Worm (Caenorhabditis elegans) whole organism, L3 larva: ENCODE results near the gene ttx-3.

Source experiments
- R02D3.7 ChIP-seq: fragments of 150-350 bp; optimal IDR thresholded peaks from 2 replicates; lab custom pipeline; 2014; ENCODE audit warnings: missing biosample characterization, missing genetic modification characterization
- ceh-16 ChIP-seq: sonication (generic microtip); optimal IDR thresholded peaks from 2 replicates; lab custom pipeline; 2017; ENCODE audit warnings: missing biosample characterization, missing genetic modification characterization
- ceh-28 ChIP-seq: fragments of 150-350 bp; optimal IDR thresholded peaks from 2 replicates; lab custom pipeline; 2014; ENCODE audit warnings: missing biosample characterization, missing genetic modification reagents, missing genetic modification characterization
- ceh-82 ChIP-seq: fragments of 150-350 bp; optimal IDR thresholded peaks from 2 replicates; lab custom pipeline; 2014; ENCODE audit warnings: missing biosample characterization, missing genetic modification characterization
- ceh-9 ChIP-seq: sonication (generic microtip); optimal IDR thresholded peaks from 2 replicates; lab custom pipeline; 2018; ENCODE audit warnings: missing biosample characterization, missing genetic modification characterization
- daf-12 ChIP-seq: fragments of 150-350 bp; optimal IDR thresholded peaks from 2 replicates; lab custom pipeline; 2014; ENCODE audit warnings: missing biosample characterization, missing genetic modification reagents, missing genetic modification characterization
- egl-5 ChIP-seq: fragments of 150-350 bp; optimal IDR thresholded peaks from 2 replicates; lab custom pipeline; 2017; ENCODE audit warnings: missing biosample characterization, missing genetic modification reagents, missing genetic modification characterization, inconsistent platforms
- elt-1 ChIP-seq: fragments of 150-350 bp; optimal IDR thresholded peaks from 2 replicates; lab custom pipeline; 2014; ENCODE audit warnings: missing biosample characterization, missing genetic modification characterization
- elt-2 ChIP-seq: sonication (generic microtip); optimal IDR thresholded peaks from 2 replicates; lab custom pipeline; 2016; ENCODE audit warnings: missing genetic modification reagents, mild to moderate bottlenecking, missing genetic modification characterization, missing compliant biosample characterization
- eor-1 ChIP-seq, 2 experiments: fragments of 150-350 bp; optimal IDR thresholded peaks; 2 replicates each; lab custom pipeline; 2014 to 2018; ENCODE audit warnings: missing biosample characterization in 2 of 2, missing genetic modification characterization in 2 of 2
- fkh-10 ChIP-seq: sonication (generic microtip); optimal IDR thresholded peaks from 2 replicates; lab custom pipeline; 2017; ENCODE audit warnings: missing biosample characterization, missing genetic modification reagents, missing genetic modification characterization
- fos-1 ChIP-seq: fragments of 150-350 bp; optimal IDR thresholded peaks from 2 replicates; lab custom pipeline; 2014; ENCODE audit warnings: missing biosample characterization, missing genetic modification characterization
- hmg-11 ChIP-seq: sonication (generic microtip); optimal IDR thresholded peaks from 2 replicates; lab custom pipeline; 2016; ENCODE audit warnings: missing genetic modification characterization, missing compliant biosample characterization
- jun-1 ChIP-seq: fragments of 150-350 bp; optimal IDR thresholded peaks from 2 replicates; lab custom pipeline; 2014; ENCODE audit warnings: missing biosample characterization, missing genetic modification reagents, missing genetic modification characterization
- lin-15B ChIP-seq: fragments of 150-350 bp; optimal IDR thresholded peaks from 2 replicates; lab custom pipeline; 2014; ENCODE audit warnings: missing biosample characterization, missing genetic modification characterization
- lin-39 ChIP-seq: fragments of 150-350 bp; optimal IDR thresholded peaks from 2 replicates; lab custom pipeline; 2018; ENCODE audit warnings: missing biosample characterization, missing genetic modification reagents, missing genetic modification characterization
- nfya-1 ChIP-seq: sonication (generic microtip); optimal IDR thresholded peaks from 2 replicates; lab custom pipeline; 2017; ENCODE audit warnings: missing genetic modification characterization, mild to moderate bottlenecking, missing compliant biosample characterization, antibody characterized with exemption, moderate library complexity; ENCODE audit not compliant: insufficient read depth
- nhr-11 ChIP-seq: fragments of 150-350 bp; optimal IDR thresholded peaks from 2 replicates; lab custom pipeline; 2014; ENCODE audit warnings: missing biosample characterization, missing genetic modification characterization
- nhr-23 ChIP-seq: fragments of 150-350 bp; optimal IDR thresholded peaks from 2 replicates; lab custom pipeline; 2014; ENCODE audit warnings: missing biosample characterization, missing genetic modification reagents, missing genetic modification characterization
- nhr-237 ChIP-seq: fragments of 150-350 bp; optimal IDR thresholded peaks from 2 replicates; lab custom pipeline; 2014; ENCODE audit warnings: missing biosample characterization, missing genetic modification characterization
- nhr-25 ChIP-seq: sonication (generic microtip); optimal IDR thresholded peaks from 2 replicates; lab custom pipeline; 2017; ENCODE audit warnings: missing biosample characterization, missing genetic modification characterization
- nhr-28 ChIP-seq: fragments of 150-350 bp; optimal IDR thresholded peaks from 2 replicates; lab custom pipeline; 2014; ENCODE audit warnings: missing biosample characterization, missing genetic modification characterization
- nhr-76 ChIP-seq: fragments of 150-350 bp; sonication (generic microtip); optimal IDR thresholded peaks from 5 replicates; lab custom pipeline; 2014; ENCODE audit warnings: missing biosample characterization, missing genetic modification characterization
- pha-4 ChIP-seq: fragments of 150-350 bp; optimal IDR thresholded peaks from 2 replicates; lab custom pipeline; 2014; ENCODE audit warnings: missing biosample characterization, missing genetic modification reagents, missing genetic modification characterization
- pqm-1 ChIP-seq: fragments of 150-350 bp; optimal IDR thresholded peaks from 2 replicates; lab custom pipeline; 2017; ENCODE audit warnings: missing biosample characterization, missing genetic modification characterization, inconsistent platforms
- skn-1 ChIP-seq: fragments of 150-350 bp; optimal IDR thresholded peaks from 2 replicates; lab custom pipeline; 2014; ENCODE audit warnings: missing biosample characterization, missing genetic modification characterization
- tbx-2 ChIP-seq: sonication (generic microtip); optimal IDR thresholded peaks from 2 replicates; lab custom pipeline; 2016; ENCODE audit warnings: mild to moderate bottlenecking, missing genetic modification characterization, missing compliant biosample characterization
- unc-62 ChIP-seq: fragments of 150-350 bp; sonication (generic microtip); optimal IDR thresholded peaks from 4 replicates; lab custom pipeline; 2014; ENCODE audit warnings: missing biosample characterization, missing genetic modification reagents, missing genetic modification characterization
- ztf-11 ChIP-seq: fragments of 150-350 bp; optimal IDR thresholded peaks from 2 replicates; lab custom pipeline; 2014; ENCODE audit warnings: missing biosample characterization, missing genetic modification characterization
- ztf-4 ChIP-seq: fragments of 150-350 bp; optimal IDR thresholded peaks from 2 replicates; lab custom pipeline; 2014; ENCODE audit warnings: missing biosample characterization, missing genetic modification characterization

ttx-3 gene

DNA sequence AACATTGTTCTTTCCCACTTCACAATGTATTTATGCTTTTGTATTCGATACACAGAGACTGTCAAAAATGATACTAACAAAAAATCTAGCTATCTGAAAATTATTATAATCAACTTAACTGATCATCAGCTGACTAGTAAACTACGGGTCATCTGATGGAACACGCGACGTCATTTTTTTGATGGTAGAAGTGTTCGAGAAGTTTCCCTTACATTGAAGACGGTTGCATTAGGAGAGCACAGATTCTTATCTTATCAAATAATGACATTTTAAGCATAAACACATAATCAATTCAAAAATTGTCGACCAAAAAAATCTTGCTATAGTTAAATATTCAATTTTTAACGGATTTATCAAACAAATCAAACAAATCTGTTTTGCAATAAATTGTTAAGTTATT lies 23.6 kb upstream of the ttx-3 start:
- no peak for TF ChIP-seq egl-5 (tag; lab: Kevin White, UChicago)
- peak; percentile 92 for TF ChIP-seq elt-2 (tag; lab: Kevin White, UChicago)
- peak; percentile 48 for TF ChIP-seq jun-1 (tag; lab: Kevin White, UChicago)
- no peak for TF ChIP-seq fos-1 (tag; lab: Kevin White, UChicago)
- no peak for TF ChIP-seq R02D3.7
- peak; percentile 6 for TF ChIP-seq skn-1 (tag; lab: Kevin White, UChicago)
- peak; percentile 8 for TF ChIP-seq pqm-1
- TF ChIP-seq ceh-16 = no peak
- no peak for TF ChIP-seq lin-15B (tag; lab: Kevin White, UChicago)
- TF ChIP-seq pha-4 (tag; lab: Kevin White, UChicago) = peak; percentile 42
- TF ChIP-seq unc-62 (GFP tag; lab: Kevin White, UChicago) = no peak

DNA sequence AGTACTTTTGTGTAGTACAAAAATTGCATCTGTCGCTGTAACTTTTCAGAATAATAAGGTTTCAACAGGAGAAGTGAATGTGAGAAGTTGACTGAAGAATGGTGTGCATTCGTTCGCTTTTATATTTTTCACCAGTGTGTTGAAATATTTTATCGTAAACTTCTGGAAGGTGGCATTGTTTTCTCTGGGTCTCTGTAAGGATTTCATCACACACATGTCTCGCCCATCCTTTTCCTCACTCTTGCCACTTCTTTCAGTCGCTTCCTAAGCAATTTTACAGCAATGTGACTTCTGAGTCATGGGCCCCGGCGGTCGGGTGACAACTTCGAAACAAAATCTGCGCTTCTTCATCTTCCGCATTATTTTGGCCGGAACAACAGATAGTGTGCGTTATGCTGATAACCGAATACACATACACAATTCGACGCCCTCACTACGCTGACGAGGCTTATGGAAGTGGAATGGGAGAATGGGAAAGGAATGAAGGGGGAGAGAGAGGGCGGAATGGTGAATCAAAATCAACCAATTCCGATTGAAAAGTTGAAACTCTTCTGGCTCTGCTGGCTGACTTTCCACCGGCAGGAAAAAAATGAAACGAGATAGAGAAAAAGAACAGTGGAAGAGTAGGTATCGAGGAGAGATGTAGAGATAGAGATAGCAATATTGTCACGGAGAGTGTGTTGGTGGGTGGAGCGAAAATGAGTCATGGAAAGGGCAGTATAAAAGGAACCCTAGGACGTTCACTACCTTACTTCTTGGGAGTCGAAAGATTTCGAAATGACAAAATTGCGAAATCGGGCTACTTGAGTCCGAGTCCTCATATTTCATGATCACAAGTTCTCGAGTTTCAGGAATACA lies 22.4 kb upstream of the ttx-3 start:
- peak; percentile 6 for TF ChIP-seq pha-4 (tag; lab: Kevin White, UChicago)
- no peak for TF ChIP-seq ceh-28 (tag; lab: Kevin White, UChicago)
- peak; percentile 80 for TF ChIP-seq jun-1 (tag; lab: Kevin White, UChicago)
- peak; percentile 2 for TF ChIP-seq fos-1 (tag; lab: Kevin White, UChicago)
- peak; percentile 95 for TF ChIP-seq elt-2 (tag; lab: Kevin White, UChicago)
- TF ChIP-seq hmg-11 (tag; lab: Kevin White, UChicago) = peak; percentile 1
- TF ChIP-seq nhr-28 (tag; lab: Kevin White, UChicago) = no peak
- peak; percentile 10 for TF ChIP-seq nfya-1
- TF ChIP-seq pqm-1 = peak; percentile 50
- no peak for TF ChIP-seq elt-1

DNA sequence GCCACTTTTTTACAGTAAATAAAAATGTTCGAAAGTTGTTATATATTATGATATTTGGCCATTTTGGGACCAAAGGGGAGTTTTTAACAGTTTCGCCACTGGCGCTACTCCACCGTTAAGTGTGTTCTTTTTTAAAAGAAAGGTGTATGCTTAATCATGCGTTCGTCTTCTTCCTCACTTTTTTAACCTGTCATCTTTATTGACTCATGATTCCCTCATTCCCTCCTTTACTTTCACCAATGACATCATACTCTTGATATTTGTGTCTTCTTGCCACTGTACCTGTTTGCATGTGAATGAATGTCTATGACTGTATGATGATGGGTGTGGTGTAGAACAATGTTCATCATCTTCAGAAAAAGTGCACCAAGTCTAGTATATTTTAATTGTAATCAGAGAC lies 21.4 kb upstream of the ttx-3 start:
- no peak for TF ChIP-seq ceh-16
- peak; percentile 55 for TF ChIP-seq elt-2 (tag; lab: Kevin White, UChicago)
- TF ChIP-seq pha-4 (tag; lab: Kevin White, UChicago) = peak; percentile 58
- peak; percentile 9 for TF ChIP-seq jun-1 (tag; lab: Kevin White, UChicago)
- TF ChIP-seq pqm-1 = peak; percentile 88
- TF ChIP-seq skn-1 (tag; lab: Kevin White, UChicago) = peak; percentile 28
- TF ChIP-seq R02D3.7 = no peak
- no peak for TF ChIP-seq ztf-11 (tag; lab: Kevin White, UChicago)
- no peak for TF ChIP-seq nhr-23 (tag; lab: Kevin White, UChicago)
- TF ChIP-seq, all 47 proteins: peak for 5

DNA sequence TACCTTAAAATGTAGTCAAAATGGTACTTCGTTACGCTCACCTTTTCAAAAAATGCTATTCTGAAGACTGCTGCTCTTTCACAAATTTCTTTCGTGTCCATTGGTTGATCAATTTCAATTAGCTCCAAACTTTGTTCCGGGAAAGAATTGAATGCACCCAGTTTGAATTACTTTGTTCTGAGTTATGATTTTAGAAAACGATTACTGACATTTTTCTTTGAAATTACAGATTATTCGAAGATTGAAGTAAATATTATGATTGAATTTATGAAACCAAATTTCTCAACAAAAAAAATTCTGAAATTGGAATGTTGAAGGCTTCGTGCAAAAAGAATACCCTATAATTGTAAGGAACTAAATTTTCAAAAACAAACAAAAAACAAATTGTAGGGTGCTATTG lies 15.1 kb upstream of the ttx-3 start, which contains the start of gene Y102F5A.1:
Gene Y102F5A.1, minus strand, starts transcription at position 101 of the 400 bp plus-strand sequence.
- no peak for TF ChIP-seq daf-12 (tag; lab: Kevin White, UChicago)
- no peak for TF ChIP-seq hmg-11 (tag; lab: Kevin White, UChicago)
- no peak for TF ChIP-seq eor-1 (tag; optimal IDR thresholded peaks at IDR 0.05; lab: Kevin White, UChicago)
- TF ChIP-seq lin-39 = no peak
- no peak for TF ChIP-seq pha-4 (tag; lab: Kevin White, UChicago)
- no peak for TF ChIP-seq ztf-4 (tag; lab: Kevin White, UChicago)
- TF ChIP-seq nhr-11 (tag; lab: Kevin White, UChicago) = no peak
- no peak for TF ChIP-seq nhr-23 (tag; lab: Kevin White, UChicago)
- no peak for TF ChIP-seq ceh-82
- no peak for TF ChIP-seq jun-1 (tag; lab: Kevin White, UChicago)
- TF ChIP-seq nhr-237 (tag; lab: Kevin White, UChicago) = no peak
- TF ChIP-seq elt-2 (tag; lab: Kevin White, UChicago) = no peak

DNA sequence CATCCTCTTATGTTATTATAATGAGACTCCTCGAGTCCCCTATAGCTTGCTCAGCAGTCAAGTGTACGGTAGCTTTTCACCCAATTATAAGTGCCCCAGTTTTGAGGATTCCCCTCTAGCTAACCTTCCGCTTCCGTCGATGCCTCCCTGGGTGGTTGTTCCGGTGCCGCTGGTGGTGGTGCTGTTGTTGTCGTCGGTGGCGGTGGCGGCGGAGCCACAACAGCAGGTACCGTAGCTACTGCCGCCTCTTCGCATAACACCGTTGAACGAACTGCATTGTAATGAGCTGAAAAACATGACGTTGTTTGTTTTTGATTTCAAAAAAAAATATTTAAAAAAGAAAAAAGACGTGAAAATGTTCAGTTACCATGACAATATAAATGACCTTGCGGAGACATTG lies 2.7 kb downstream of the ttx-3 start:
- TF ChIP-seq nhr-237 (tag; lab: Kevin White, UChicago) (no peak), nhr-25 (tag; lab: Kevin White, UChicago) (no peak), eor-1 (tag; optimal IDR thresholded peaks at IDR 0.05; lab: Kevin White, UChicago) (no peak), ceh-16 (no peak), nhr-76 (tag; lab: Kevin White, UChicago) (no peak), tbx-2 (no peak), ceh-82 (no peak), pha-4 (tag; lab: Kevin White, UChicago) (no peak), nhr-28 (tag; lab: Kevin White, UChicago) (no peak), ceh-28 (tag; lab: Kevin White, UChicago) (no peak), pqm-1 (no peak), ztf-4 (tag; lab: Kevin White, UChicago) (no peak), nfya-1 (no peak), ceh-9 (tag; lab: Kevin White, UChicago) (no peak), fkh-10 (GFP tag; lab: Kevin White, UChicago) (no peak)
- TF ChIP-seq, all 47 proteins: peak for 0
